Fruit fly (Drosophila melanogaster): ENCODE data around the gene Sirt7.

dm6 chr3R:29038960-29039581 lies 16.7 kb upstream of the Sirt7 start, which contains the start of the genes Slu7 and Pkc98E:
- TF ChIP-seq CG12768 (GFP tag; optimal IDR thresholded peaks at IDR 0.05), result peak; percentile 79
- TF ChIP-seq cnc (optimal IDR thresholded peaks at IDR 0.05), result no peak
- peak; percentile 87 for TF ChIP-seq Crg-1 (GFP tag; optimal IDR thresholded peaks at IDR 0.05)
- no peak for TF ChIP-seq kay (GFP tag; ENCODE audit: borderline replicate concordance)

Measured in whole organism, adult.